Fruit fly (Drosophila melanogaster) whole organism, wandering third instar larva: ENCODE results near the gene Kul.
A peak's percentile ranks its signal among the peaks of the same experiment; 100 is the strongest.

ENCODE experiments used
- Abd-B ChIP-seq: fragments of >200 bp; optimal IDR thresholded peaks from 2 replicates; lab custom pipeline; 2017; ENCODE audit warnings: missing biosample characterization, missing genetic modification characterization
- CG32264 ChIP-seq: fragments of 200-800 bp; sonication (Bioruptor generic); optimal IDR thresholded peaks from 2 replicates; lab custom pipeline; 2016; ENCODE audit warnings: missing biosample characterization, missing genetic modification characterization
- CG9705 ChIP-seq: fragments of 200-800 bp; sonication (Bioruptor generic); optimal IDR thresholded peaks from 2 replicates; lab custom pipeline; 2018; ENCODE audit warnings: missing biosample characterization, mild to moderate bottlenecking, missing genetic modification characterization
- CrebA ChIP-seq: fragments of 200-800 bp; sonication (Bioruptor generic); optimal IDR thresholded peaks from 2 replicates; lab custom pipeline; 2016; ENCODE audit warnings: missing biosample characterization, mild to moderate bottlenecking, missing genetic modification characterization, borderline replicate concordance
- GATAd ChIP-seq: sonication (Bioruptor generic); optimal IDR thresholded peaks from 2 replicates; lab custom pipeline; 2016; ENCODE audit warnings: missing biosample characterization, missing genetic modification characterization
- HLH106 ChIP-seq: fragments of 200-800 bp; optimal IDR thresholded peaks from 3 replicates; lab custom pipeline; 2019; ENCODE audit warnings: missing biosample characterization, mild to moderate bottlenecking, missing genetic modification characterization, moderate library complexity
- Hnf4 ChIP-seq: fragments of 200-800 bp; sonication (Bioruptor generic); optimal IDR thresholded peaks from 2 replicates; lab custom pipeline; 2016; ENCODE audit warnings: missing biosample characterization, mild to moderate bottlenecking, missing genetic modification characterization
- Hr78 ChIP-seq: fragments of >200 bp; optimal IDR thresholded peaks from 2 replicates; lab custom pipeline; 2017; ENCODE audit warnings: missing biosample characterization, missing genetic modification characterization
- Hr83 ChIP-seq: fragments of 200-300 bp; sonication (Bioruptor generic); optimal IDR thresholded peaks from 2 replicates; lab custom pipeline; 2016; ENCODE audit warnings: missing biosample characterization, mild to moderate bottlenecking, missing genetic modification characterization, moderate library complexity; ENCODE audit not compliant: poor library complexity, severe bottlenecking
- Jra ChIP-seq: sonication (Bioruptor generic); optimal IDR thresholded peaks from 2 replicates; lab custom pipeline; 2016; ENCODE audit warnings: missing biosample characterization, missing genetic modification characterization
- Mio ChIP-seq: sonication (Bioruptor generic); optimal IDR thresholded peaks from 2 replicates; lab custom pipeline; 2016; ENCODE audit warnings: missing biosample characterization, missing genetic modification characterization
- Myc ChIP-seq: fragments of >200 bp; optimal IDR thresholded peaks from 2 replicates; lab custom pipeline; 2017
- N ChIP-seq: fragments of >200 bp; optimal IDR thresholded peaks from 2 replicates; lab custom pipeline; 2018; ENCODE audit warnings: missing biosample characterization, missing external identifiers, missing genetic modification characterization
- OdsH ChIP-seq: fragments of 200-800 bp; sonication (Bioruptor generic); optimal IDR thresholded peaks from 2 replicates; lab custom pipeline; 2016; ENCODE audit warnings: missing biosample characterization, mild to moderate bottlenecking, missing genetic modification characterization
- Rel ChIP-seq, 2 experiments: fragments of 200-800 bp; sonication (Bioruptor generic) in 1 of 2; optimal IDR thresholded peaks; 2 replicates in 1 of 2; 3 replicates in 1 of 2; lab custom pipeline; 2016 to 2019; ENCODE audit warnings: mild to moderate bottlenecking in 2 of 2, missing biosample characterization in 2 of 2, missing genetic modification characterization in 2 of 2, moderate library complexity in 1 of 2
- Sp1 ChIP-seq: fragments of 200-800 bp; sonication (Bioruptor generic); optimal IDR thresholded peaks from 3 replicates; lab custom pipeline; 2019; ENCODE audit warnings: missing biosample characterization, mild to moderate bottlenecking, missing genetic modification characterization, moderate library complexity
- Vsx2 ChIP-seq: fragments of 200-300, 225-300 bp; sonication (Bioruptor generic); optimal IDR thresholded peaks from 2 replicates; lab custom pipeline; 2018; ENCODE audit warnings: missing biosample characterization, missing genetic modification characterization; ENCODE audit not compliant: partially characterized antibody
- br ChIP-seq: fragments of 200-800 bp; sonication (Bioruptor generic); optimal IDR thresholded peaks from 2 replicates; lab custom pipeline; 2016; ENCODE audit warnings: missing biosample characterization, missing genetic modification characterization
- brk ChIP-seq: fragments of 200-800 bp; sonication (Bioruptor generic); optimal IDR thresholded peaks from 2 replicates; lab custom pipeline; 2016; ENCODE audit warnings: missing biosample characterization, mild to moderate bottlenecking, missing genetic modification characterization
- dl ChIP-seq, 2 experiments: fragments of 175-275, 200-275 bp in 1 of 2; fragments of 200-275 bp in 1 of 2; sonication (Bioruptor generic); optimal IDR thresholded peaks; lab custom pipeline; 2018; ENCODE audit warnings: mild to moderate bottlenecking in 2 of 2, missing biosample characterization in 2 of 2, missing genetic modification characterization in 2 of 2, moderate library complexity in 2 of 2; ENCODE audit not compliant: partially characterized antibody in 2 of 2, insufficient read depth in 1 of 2
- dsf ChIP-seq: sonication (Bioruptor generic); optimal IDR thresholded peaks from 2 replicates; lab custom pipeline; 2016; ENCODE audit warnings: missing biosample characterization, missing genetic modification characterization, borderline replicate concordance
- ey ChIP-seq: fragments of 200-800 bp; sonication (Bioruptor generic); optimal IDR thresholded peaks from 2 replicates; lab custom pipeline; 2016; ENCODE audit warnings: missing biosample characterization, missing genetic modification characterization
- foxo ChIP-seq, 2 experiments: fragments of 200-800 bp; sonication (Bioruptor generic); optimal IDR thresholded peaks; 2 replicates in 1 of 2; 3 replicates in 1 of 2; lab custom pipeline; 2016 to 2017; ENCODE audit warnings: missing biosample characterization in 2 of 2, missing genetic modification characterization in 2 of 2
- fru ChIP-seq: fragments of 200-800 bp; sonication (Bioruptor generic); optimal IDR thresholded peaks from 3 replicates; lab custom pipeline; 2016; ENCODE audit warnings: missing biosample characterization, mild to moderate bottlenecking, missing genetic modification characterization
- h ChIP-seq: fragments of 200-800 bp; sonication (Bioruptor generic); optimal IDR thresholded peaks from 3 replicates; lab custom pipeline; 2016; ENCODE audit warnings: missing biosample characterization, mild to moderate bottlenecking, missing genetic modification characterization
- lola ChIP-seq: fragments of >200 bp; optimal IDR thresholded peaks from 2 replicates; lab custom pipeline; 2017; ENCODE audit warnings: missing biosample characterization, missing genetic modification characterization
- pan ChIP-seq: fragments of >200 bp; optimal IDR thresholded peaks from 2 replicates; lab custom pipeline; 2017
- rgr ChIP-seq: fragments of 200-800 bp; sonication (Bioruptor generic); optimal IDR thresholded peaks from 3 replicates; lab custom pipeline; 2016; ENCODE audit warnings: missing biosample characterization, mild to moderate bottlenecking, missing genetic modification characterization
- sage ChIP-seq: fragments of 200-800 bp; sonication (Bioruptor generic); optimal IDR thresholded peaks from 2 replicates; lab custom pipeline; 2016; ENCODE audit warnings: missing biosample characterization, mild to moderate bottlenecking, missing genetic modification characterization
- sv ChIP-seq: fragments of 200-800 bp; sonication (Bioruptor generic); optimal IDR thresholded peaks from 3 replicates; lab custom pipeline; 2016; ENCODE audit warnings: missing biosample characterization, missing genetic modification characterization
- tai ChIP-seq: sonication (Bioruptor generic); optimal IDR thresholded peaks from 2 replicates; lab custom pipeline; 2016; ENCODE audit warnings: missing biosample characterization, missing genetic modification characterization
- woc ChIP-seq: sonication (Bioruptor generic); optimal IDR thresholded peaks from 2 replicates; lab custom pipeline; 2016; ENCODE audit warnings: missing biosample characterization, mild to moderate bottlenecking, missing genetic modification characterization

Kul gene

dm6 chr3R:29704557-29704956 is 21.1 kb upstream of the Kul start:
- TF ChIP-seq HLH106 (tag; lab: Kevin White, UChicago) (peak; percentile 45), dsf (no peak), br (GFP tag; lab: Kevin White, UChicago) (peak; percentile 30), Jra (GFP tag; lab: Kevin White, UChicago) (no peak), fru (GFP tag; lab: Kevin White, UChicago) (peak; percentile 47), CG9705 (no peak), foxo (GFP tag; optimal IDR thresholded peaks at IDR 0.05; lab: Kevin White, UChicago) (peak in 1 of 2 experiments; percentile 50), dl (GFP tag; optimal IDR thresholded peaks at IDR 0.05; lab: Kevin White, UChicago; ENCODE audit: insufficient read depth in 1 of 2, partially characterized antibody in 2 of 2) (no peak), h (GFP tag; lab: Kevin White, UChicago) (peak; percentile 61), ey (peak; percentile 34)

DNA sequence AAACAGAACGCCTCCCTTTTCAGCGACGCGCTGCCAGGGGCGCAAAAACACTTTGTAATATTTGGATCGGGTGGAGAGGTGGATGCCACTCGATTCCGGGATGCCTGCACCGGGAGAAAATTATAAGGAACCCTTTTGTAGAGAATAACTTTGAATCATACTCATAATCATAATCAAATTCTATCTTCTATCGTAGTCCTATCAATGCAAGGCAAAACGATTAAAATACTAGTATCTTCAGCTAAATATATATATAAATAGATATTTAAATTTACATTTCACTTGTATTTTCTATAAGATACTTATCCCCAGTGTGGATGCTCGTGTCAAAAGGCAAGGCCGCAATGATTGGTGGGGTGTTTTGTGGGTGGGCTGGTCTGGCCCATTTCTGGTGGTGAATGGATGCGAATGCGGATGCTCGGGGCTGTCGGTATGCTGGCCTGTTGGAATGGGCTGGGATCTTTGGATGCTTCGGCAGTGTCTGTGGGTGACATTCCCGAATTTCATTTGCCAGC is 19.8 kb upstream of the Kul start:
- no peak for TF ChIP-seq Hnf4 (GFP tag; lab: Kevin White, UChicago)
- TF ChIP-seq brk (GFP tag; lab: Kevin White, UChicago): no peak
- no peak for TF ChIP-seq Hr78 (GFP tag; lab: Kevin White, UChicago)
- TF ChIP-seq GATAd (GFP tag; lab: Kevin White, UChicago): no peak
- no peak for TF ChIP-seq lola (GFP tag; lab: Kevin White, UChicago)
- peak in 1 of 2 experiments; percentile 6 for TF ChIP-seq foxo (GFP tag; optimal IDR thresholded peaks at IDR 0.05; lab: Kevin White, UChicago)
- TF ChIP-seq sage: no peak
- no peak for TF ChIP-seq dl (GFP tag; optimal IDR thresholded peaks at IDR 0.05; lab: Kevin White, UChicago; ENCODE audit: insufficient read depth in 1 of 2, partially characterized antibody in 2 of 2)
- TF ChIP-seq Hr83 (GFP tag; lab: Kevin White, UChicago): no peak

DNA sequence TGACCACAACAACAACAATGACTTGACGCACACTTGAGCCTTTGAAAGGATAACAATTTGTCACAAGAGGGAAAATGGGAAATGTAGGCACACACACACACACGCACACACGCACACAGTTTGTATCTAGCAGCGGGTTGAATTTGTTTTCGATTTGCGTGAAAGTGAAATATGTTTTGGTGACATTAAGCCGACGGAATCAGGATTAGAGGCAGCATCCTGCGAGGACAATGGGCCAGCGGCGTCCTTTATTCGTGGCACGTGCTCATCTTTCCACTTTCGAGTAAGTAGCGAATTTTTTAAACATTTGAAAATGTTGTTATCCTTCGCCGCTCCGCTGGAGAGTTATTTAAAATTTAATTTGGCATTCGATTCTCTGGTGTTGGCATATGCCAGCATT is 18.4 kb upstream of the Kul start:
- no peak for TF ChIP-seq tai (GFP tag; lab: Kevin White, UChicago)
- no peak for TF ChIP-seq Rel (GFP tag; optimal IDR thresholded peaks at IDR 0.05; lab: Kevin White, UChicago)
- TF ChIP-seq Rel (tag; optimal IDR thresholded peaks at IDR 0.05; lab: Kevin White, UChicago): no peak
- no peak for TF ChIP-seq Vsx2 (GFP tag; lab: Kevin White, UChicago)
- no peak for TF ChIP-seq woc (GFP tag; lab: Kevin White, UChicago)
- no peak for TF ChIP-seq N (GFP tag; lab: Kevin White, UChicago)
- no peak for TF ChIP-seq Sp1 (GFP tag; lab: Kevin White, UChicago)
- TF ChIP-seq brk (GFP tag; lab: Kevin White, UChicago): no peak

DNA sequence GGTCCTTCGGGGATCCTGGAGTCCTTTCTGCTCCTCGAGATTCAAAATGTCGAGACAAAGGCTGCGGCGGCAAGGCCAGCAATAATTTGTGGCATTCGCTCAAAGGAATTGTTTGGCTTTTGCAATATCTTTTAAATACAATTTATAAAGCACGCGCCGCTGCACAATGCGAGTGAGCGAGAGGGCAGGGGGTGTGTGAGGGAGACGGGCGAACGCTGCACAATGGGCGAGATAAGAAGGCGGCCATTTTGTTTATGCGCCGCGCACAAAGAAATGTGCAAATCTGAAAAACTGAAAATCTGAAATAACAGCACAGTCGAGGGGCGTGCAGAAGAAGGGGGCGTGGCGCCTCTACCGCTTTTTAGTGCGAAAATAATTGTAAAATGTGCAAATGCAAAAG is 17.3 kb upstream of the Kul start:
- TF ChIP-seq HLH106 (tag; lab: Kevin White, UChicago) (no peak), br (GFP tag; lab: Kevin White, UChicago) (no peak), Hr78 (GFP tag; lab: Kevin White, UChicago) (no peak), rgr (GFP tag; lab: Kevin White, UChicago) (no peak), CG9705 (no peak), fru (GFP tag; lab: Kevin White, UChicago) (no peak), Myc (lab: Kevin White, UChicago) (no peak), CG32264 (GFP tag; lab: Kevin White, UChicago) (no peak), dsf (no peak), Abd-B (GFP tag; lab: Kevin White, UChicago) (no peak), sv (GFP tag; lab: Kevin White, UChicago) (no peak), lola (GFP tag; lab: Kevin White, UChicago) (no peak), ey (no peak), Mio (GFP tag; lab: Kevin White, UChicago) (no peak), Vsx2 (GFP tag; lab: Kevin White, UChicago) (no peak), pan (lab: Kevin White, UChicago) (no peak), Sp1 (GFP tag; lab: Kevin White, UChicago) (no peak), OdsH (GFP tag; lab: Kevin White, UChicago) (no peak), CrebA (no peak), Jra (GFP tag; lab: Kevin White, UChicago) (no peak)
- TF ChIP-seq, all 38 proteins: peak for 0
